Worm (Caenorhabditis elegans) whole organism, late embryonic: ENCODE results near the gene str-27.

Experiments used
- F13H6.1 ChIP-seq: sonication (generic microtip); optimal IDR thresholded peaks from 2 replicates; lab custom pipeline; 2016; ENCODE audit warnings: missing genetic modification characterization, missing compliant biosample characterization
- ama-1 ChIP-seq: fragments of 150-350 bp; optimal IDR thresholded peaks from 2 replicates; lab custom pipeline; 2014
- dmd-4 ChIP-seq: sonication (generic microtip); optimal IDR thresholded peaks from 2 replicates; lab custom pipeline; 2016; ENCODE audit warnings: borderline replicate concordance, missing genetic modification characterization, missing compliant biosample characterization
- ets-4 ChIP-seq: sonication (generic microtip); optimal IDR thresholded peaks from 2 replicates; lab custom pipeline; 2016; ENCODE audit warnings: missing genetic modification characterization, missing compliant biosample characterization
- fkh-10 ChIP-seq: fragments of 150-350 bp; optimal IDR thresholded peaks from 2 replicates; lab custom pipeline; 2014; ENCODE audit warnings: missing biosample characterization, missing genetic modification reagents, missing genetic modification characterization
- hlh-13 ChIP-seq: fragments of 200-800 bp; sonication (Bioruptor generic); optimal IDR thresholded peaks from 2 replicates; lab custom pipeline; 2018; ENCODE audit warnings: mild to moderate bottlenecking, missing genetic modification characterization, missing compliant biosample characterization
- pqm-1 ChIP-seq: sonication (generic microtip); optimal IDR thresholded peaks from 2 replicates; lab custom pipeline; 2016; ENCODE audit warnings: missing genetic modification characterization, missing compliant biosample characterization
- pros-1 ChIP-seq: fragments of 150-350 bp; optimal IDR thresholded peaks from 2 replicates; lab custom pipeline; 2014; ENCODE audit warnings: missing biosample characterization, missing genetic modification reagents, missing genetic modification characterization
- tbx-7 ChIP-seq: sonication (generic microtip); optimal IDR thresholded peaks from 2 replicates; lab custom pipeline; 2016; ENCODE audit warnings: missing genotype, missing genetic modification characterization, missing compliant biosample characterization

DNA sequence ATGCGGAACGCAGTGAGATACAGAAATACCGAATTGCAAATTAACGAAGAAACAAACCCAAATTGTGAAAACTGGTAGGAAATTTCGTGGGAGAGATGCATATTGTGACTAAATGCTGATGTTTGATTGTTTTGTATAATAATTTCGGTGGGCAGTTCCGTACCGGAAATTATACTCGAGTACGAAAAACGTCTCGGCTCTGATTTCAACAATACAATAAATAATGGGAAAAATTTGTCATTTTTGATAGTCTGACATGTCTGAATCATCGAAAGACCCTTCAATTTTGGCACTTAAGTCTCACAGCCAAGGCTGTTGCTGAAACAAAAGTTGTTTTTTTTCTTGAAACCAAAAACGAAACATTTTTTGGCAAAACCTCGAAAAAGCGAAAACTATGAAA, 16.4 kb upstream of the str-27 start, which contains the start of gene str-43:
- TF ChIP-seq ama-1 (lab: Kevin White, UChicago) (no peak), dmd-4 (tag; lab: Kevin White, UChicago) (no peak), tbx-7 (no peak), ets-4 (no peak), hlh-13 (no peak), pqm-1 (tag; lab: Kevin White, UChicago) (no peak), F13H6.1 (tag; lab: Kevin White, UChicago) (no peak), pros-1 (no peak), fkh-10 (GFP tag; lab: Kevin White, UChicago) (no peak)
